Fruit fly (Drosophila melanogaster): ENCODE measurements around the gene Abd-B.

- TF ChIP-seq Pif1A (GFP tag; optimal IDR thresholded peaks at IDR 0.05) = no peak
- TF ChIP-seq CG14655 (GFP tag; optimal IDR thresholded peaks at IDR 0.05) = no peak
- TF ChIP-seq CG32121 (GFP tag; IDR thresholded peaks at IDR 0.05) = no peak
- no peak for TF ChIP-seq Snoo (tag; optimal IDR thresholded peaks at IDR 0.05)
- no peak for TF ChIP-seq CG17806 (tag; optimal IDR thresholded peaks at IDR 0.05)
- no peak for TF ChIP-seq CG8159 (tag; optimal IDR thresholded peaks at IDR 0.05)
- no peak for TF ChIP-seq CG12605 (GFP tag; IDR thresholded peaks at IDR 0.05)
- TF ChIP-seq CG15710 (tag; optimal IDR thresholded peaks at IDR 0.05) = no peak
- no peak for TF ChIP-seq D1 (tag; optimal IDR thresholded peaks at IDR 0.05)
- TF ChIP-seq CG8301 (tag; optimal IDR thresholded peaks at IDR 0.05) = no peak
- no peak for TF ChIP-seq EcR (GFP tag; optimal IDR thresholded peaks at IDR 0.05)
- TF ChIP-seq CG10348 (GFP tag; IDR thresholded peaks at IDR 0.05) = no peak
- no peak for TF ChIP-seq Ets98B (GFP tag; IDR thresholded peaks at IDR 0.05)
These were observed 36.6 kb upstream of the Abd-B start for dm6 chr3R:17008675-17009022.

Measured in whole organism, pupa.